Fruit fly (Drosophila melanogaster): ENCODE measurements around the gene promL.

promL gene

DNA sequence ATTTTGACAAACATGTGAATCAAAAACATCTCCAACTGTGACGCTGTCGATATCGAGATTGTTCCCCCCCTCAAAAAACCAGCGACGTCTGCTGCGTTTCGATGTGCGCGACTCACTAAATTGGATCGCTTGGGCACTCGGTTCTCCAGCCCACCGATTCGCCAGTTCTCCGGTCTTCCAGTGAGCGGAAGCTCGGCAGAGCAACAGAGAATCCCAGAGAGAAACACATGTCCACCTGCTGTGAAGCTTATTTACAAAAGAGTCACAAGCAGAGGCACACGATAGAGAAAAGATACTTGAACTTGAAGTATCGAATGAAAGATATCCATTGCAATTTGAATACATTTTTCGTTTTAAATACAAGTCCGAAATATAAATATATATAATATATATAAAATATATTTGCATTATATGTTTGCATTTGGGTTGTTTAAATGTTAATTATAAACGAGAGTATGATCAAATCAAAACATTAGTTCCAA, 6.6 kb upstream of the promL start:
- peak; percentile 43 for TF ChIP-seq CG32532 (GFP tag; IDR thresholded peaks at IDR 0.05)
- no peak for TF ChIP-seq CG9727 (GFP tag; optimal IDR thresholded peaks at IDR 0.05)
- peak; percentile 13 for TF ChIP-seq CG2712 (tag; optimal IDR thresholded peaks at IDR 0.05)
- peak; percentile 3 for TF ChIP-seq CG10267 (tag; optimal IDR thresholded peaks at IDR 0.05)
- TF ChIP-seq CG13287 (GFP tag; IDR thresholded peaks at IDR 0.05; ENCODE audit: partially characterized antibody), result peak; percentile 7; the same call in 1 of the 2 replicates
- TF ChIP-seq CG7928 (GFP tag; optimal IDR thresholded peaks at IDR 0.05), result no peak
- TF ChIP-seq CG17829 (tag; optimal IDR thresholded peaks at IDR 0.05), result no peak
- TF ChIP-seq CG8924 (tag; optimal IDR thresholded peaks at IDR 0.05), result peak; percentile 20
- TF ChIP-seq Usf (GFP tag; optimal IDR thresholded peaks at IDR 0.05), result no peak
- TF ChIP-seq sob (GFP tag; IDR thresholded peaks at IDR 0.05), result peak; percentile 22; the same call in 1 of the 2 replicates
- no peak for TF ChIP-seq dmrt11E (tag; optimal IDR thresholded peaks at IDR 0.05)
- TF ChIP-seq tap (tag; optimal IDR thresholded peaks at IDR 0.05), result no peak
- TF ChIP-seq sr (GFP tag; IDR thresholded peaks at IDR 0.05), result no peak
- peak; percentile 41; the same call in 1 of the 2 replicates for TF ChIP-seq NFAT (GFP tag; IDR thresholded peaks at IDR 0.05)
- TF ChIP-seq Lim3 (GFP tag; IDR thresholded peaks at IDR 0.05), result no peak
- peak; percentile 8 for TF ChIP-seq dmrt99B (tag; optimal IDR thresholded peaks at IDR 0.05)
- no peak for TF ChIP-seq pan (optimal IDR thresholded peaks at IDR 0.05)
- TF ChIP-seq pan (GFP tag; optimal IDR thresholded peaks at IDR 0.05 in 1 of 2, IDR thresholded peaks at IDR 0.05 in 1 of 2), result peak in 1 of 2 experiments; percentile 14
- TF ChIP-seq bbx (GFP tag; IDR thresholded peaks at IDR 0.05; ENCODE audit: partially characterized antibody), result no peak
- no peak for TF ChIP-seq lbe (GFP tag; optimal IDR thresholded peaks at IDR 0.05)
- TF ChIP-seq CG10321 (GFP tag; IDR thresholded peaks at IDR 0.05), result no peak
- no peak for TF ChIP-seq Oli (tag; optimal IDR thresholded peaks at IDR 0.05)
- no peak for TF ChIP-seq onecut (GFP tag; IDR thresholded peaks at IDR 0.05)
- TF ChIP-seq Bgb (GFP tag; IDR thresholded peaks at IDR 0.05; ENCODE audit: partially characterized antibody), result peak; percentile 36; the same call in 1 of the 2 replicates
- no peak for TF ChIP-seq CG10462 (GFP tag; optimal IDR thresholded peaks at IDR 0.05)
- no peak for TF ChIP-seq CG42726 (GFP tag; IDR thresholded peaks at IDR 0.05; ENCODE audit: partially characterized antibody)
- TF ChIP-seq CoRest (tag; optimal IDR thresholded peaks at IDR 0.05), result peak; percentile 30
- TF ChIP-seq caup (GFP tag; optimal IDR thresholded peaks at IDR 0.05; ENCODE audit: severe bottlenecking), result peak; percentile 14
- TF ChIP-seq CG1603 (tag; optimal IDR thresholded peaks at IDR 0.05), result no peak
- TF ChIP-seq Dfd (GFP tag; optimal IDR thresholded peaks at IDR 0.05), result no peak
- peak; percentile 10 for TF ChIP-seq Fer3 (tag; optimal IDR thresholded peaks at IDR 0.05)
- peak; percentile 25 for TF ChIP-seq CG10543 (GFP tag; optimal IDR thresholded peaks at IDR 0.05)
- peak; percentile 3 for TF ChIP-seq Blimp-1 (GFP tag; optimal IDR thresholded peaks at IDR 0.05)
- peak; percentile 0 for TF ChIP-seq sd (tag; optimal IDR thresholded peaks at IDR 0.05)
- peak; percentile 27 for TF ChIP-seq Fer1 (GFP tag; optimal IDR thresholded peaks at IDR 0.05)
- no peak for TF ChIP-seq Mrtf (GFP tag; IDR thresholded peaks at IDR 0.05)
- TF ChIP-seq vvl (GFP tag; IDR thresholded peaks at IDR 0.05), result 0 out of 2 replicates have a peak, but pooled peaks have one; percentile 25
- TF ChIP-seq CG17385 (GFP tag; optimal IDR thresholded peaks at IDR 0.05), result peak; percentile 39
- no peak for TF ChIP-seq Ssrp (tag; optimal IDR thresholded peaks at IDR 0.05)
- no peak for TF ChIP-seq fd64A (GFP tag; optimal IDR thresholded peaks at IDR 0.05)
- TF ChIP-seq CG2120 (GFP tag; optimal IDR thresholded peaks at IDR 0.05), result peak; percentile 26
- TF ChIP-seq crp (GFP tag; optimal IDR thresholded peaks at IDR 0.05), result no peak
- no peak for TF ChIP-seq CG14050 (GFP tag; IDR thresholded peaks at IDR 0.05)
- peak; percentile 21 for TF ChIP-seq CG10209 (GFP tag; optimal IDR thresholded peaks at IDR 0.05)
- TF ChIP-seq Dll (GFP tag; IDR thresholded peaks at IDR 0.05; ENCODE audit: partially characterized antibody), result no peak
- no peak for TF ChIP-seq CG17568 (GFP tag; optimal IDR thresholded peaks at IDR 0.05)
- no peak for TF ChIP-seq Drgx (GFP tag; IDR thresholded peaks at IDR 0.05)
- peak; percentile 52; the same call in 2 of the 3 replicates for TF ChIP-seq row (GFP tag; IDR thresholded peaks at IDR 0.05)
- peak; percentile 52 for TF ChIP-seq gem (tag; optimal IDR thresholded peaks at IDR 0.05)
